Worm (Caenorhabditis elegans): Measurements from ENCODE around the gene clp-2.

The clp-2 gene

DNA sequence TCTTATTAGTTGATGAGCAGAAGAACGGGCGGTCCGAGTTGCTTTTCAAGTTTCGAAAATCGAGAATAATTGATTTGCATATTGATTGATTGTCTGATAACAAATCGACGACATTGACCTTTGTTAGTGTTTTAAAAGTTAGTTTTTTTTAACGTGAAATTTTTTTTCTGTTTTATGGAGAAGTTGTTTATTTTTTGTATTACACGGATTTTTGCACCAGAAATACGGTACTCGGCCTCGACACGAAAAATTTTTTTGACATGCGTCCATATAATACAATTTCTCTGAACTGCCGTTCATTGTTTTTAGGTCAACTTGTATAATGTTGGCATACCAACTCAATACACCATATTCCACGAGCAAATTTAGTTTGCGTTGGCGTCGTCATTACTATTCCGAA, 48.4 kb downstream of the clp-2 start, which contains the start of gene T23F11.2:
TSS of gene T23F11.2 (minus strand) at position 101 of the 400 bp plus-strand sequence.
- no peak for TF ChIP-seq F13H6.1 (tag; optimal IDR thresholded peaks at IDR 0.05)
- TF ChIP-seq mec-3 (tag; optimal IDR thresholded peaks at IDR 0.05; ENCODE audit: borderline replicate concordance), result no peak
- TF ChIP-seq K02D7.2 (tag; optimal IDR thresholded peaks at IDR 0.05), result no peak
- TF ChIP-seq ztf-16 (tag; optimal IDR thresholded peaks at IDR 0.05), result no peak
- no peak for TF ChIP-seq npax-4 (tag; optimal IDR thresholded peaks at IDR 0.05)
- TF ChIP-seq ttx-3 (tag; optimal IDR thresholded peaks at IDR 0.05), result no peak
- no peak for TF ChIP-seq ahr-1 (tag; optimal IDR thresholded peaks at IDR 0.05)
- TF ChIP-seq syd-9 (tag; optimal IDR thresholded peaks at IDR 0.05), result no peak
- no peak for TF ChIP-seq dmd-4 (tag; optimal IDR thresholded peaks at IDR 0.05; ENCODE audit: borderline replicate concordance)
- TF ChIP-seq eyg-1 (tag; optimal IDR thresholded peaks at IDR 0.05), result no peak
- no peak for TF ChIP-seq pag-3 (tag; optimal IDR thresholded peaks at IDR 0.05; ENCODE audit: borderline replicate concordance)
- no peak for TF ChIP-seq fkh-6 (tag; optimal IDR thresholded peaks at IDR 0.05)

DNA sequence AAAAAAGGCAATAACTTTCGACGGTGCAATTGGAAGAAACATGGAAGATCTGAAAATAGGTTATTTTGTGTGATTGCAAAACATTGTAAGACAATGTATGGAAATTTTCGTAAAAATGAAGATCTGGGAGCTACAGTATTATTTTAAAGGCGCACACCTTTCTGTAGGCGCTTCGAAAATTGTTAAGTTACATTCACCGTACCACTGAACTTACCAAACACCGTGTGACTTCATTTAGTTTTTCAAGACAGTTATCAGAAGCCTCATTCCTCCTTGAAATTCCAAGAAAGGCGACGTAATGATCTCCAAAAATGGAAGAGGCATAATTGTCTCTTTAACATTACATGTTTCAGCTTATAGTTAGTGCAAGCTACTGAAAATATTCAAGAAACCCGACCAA, 49.9 kb downstream of the clp-2 start:
- TF ChIP-seq ceh-19 (GFP tag; optimal IDR thresholded peaks at IDR 0.05) (no peak), odd-2 (tag; optimal IDR thresholded peaks at IDR 0.05) (no peak), ztf-16 (tag; optimal IDR thresholded peaks at IDR 0.05) (no peak), ceh-14 (tag; optimal IDR thresholded peaks at IDR 0.05) (no peak), che-1 (tag; optimal IDR thresholded peaks at IDR 0.05) (no peak), pha-4 (tag; optimal IDR thresholded peaks at IDR 0.05) (no peak), pros-1 (tag; optimal IDR thresholded peaks at IDR 0.05) (no peak), Y22D7AL.16 (tag; optimal IDR thresholded peaks at IDR 0.05) (no peak), K09A11.1 (tag; optimal IDR thresholded peaks at IDR 0.05; ENCODE audit: insufficient read depth) (no peak), ceh-45 (GFP tag; IDR thresholded peaks at IDR 0.05) (no peak), lim-6 (tag; optimal IDR thresholded peaks at IDR 0.05) (no peak), ets-4 (tag; optimal IDR thresholded peaks at IDR 0.05) (no peak), F13H6.1 (tag; optimal IDR thresholded peaks at IDR 0.05) (no peak)

DNA sequence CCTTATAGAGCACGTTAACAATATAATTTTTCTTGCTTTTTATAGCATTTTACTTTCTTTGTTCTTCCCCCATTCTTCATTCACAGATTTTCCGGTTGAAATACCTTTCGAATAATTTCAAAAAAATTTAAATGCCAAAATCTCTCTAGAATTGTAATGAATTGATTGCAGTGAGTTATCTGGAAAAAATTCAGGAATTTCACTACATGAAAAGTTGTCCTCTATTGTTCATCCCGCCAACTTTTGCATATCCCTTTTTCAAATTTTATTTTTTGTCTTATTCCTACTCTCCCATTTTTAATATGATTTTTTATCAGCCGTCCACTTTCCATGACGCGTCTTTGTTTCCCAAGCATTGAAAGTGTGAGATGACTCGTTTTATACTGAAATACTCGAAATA, 50.5 kb downstream of the clp-2 start:
- TF ChIP-seq Y22D7AL.16 (tag; optimal IDR thresholded peaks at IDR 0.05) (no peak), pha-4 (tag; optimal IDR thresholded peaks at IDR 0.05) (no peak), lin-11 (tag; optimal IDR thresholded peaks at IDR 0.05) (no peak), sox-2 (GFP tag; IDR thresholded peaks at IDR 0.05) (no peak), zip-5 (tag; optimal IDR thresholded peaks at IDR 0.05) (no peak), ceh-18 (tag; optimal IDR thresholded peaks at IDR 0.05) (no peak), ceh-30 (tag; optimal IDR thresholded peaks at IDR 0.05) (no peak), hlh-15 (tag; optimal IDR thresholded peaks at IDR 0.05) (no peak), hlh-30 (tag; optimal IDR thresholded peaks at IDR 0.05; ENCODE audit: insufficient read depth) (no peak), K02D7.2 (tag; optimal IDR thresholded peaks at IDR 0.05) (no peak), ceh-48 (tag; optimal IDR thresholded peaks at IDR 0.05) (no peak), ets-4 (tag; optimal IDR thresholded peaks at IDR 0.05) (no peak), mec-3 (tag; optimal IDR thresholded peaks at IDR 0.05; ENCODE audit: borderline replicate concordance) (no peak), unc-3 (GFP tag; conservative IDR thresholded peaks at IDR 0.05) (no peak), unc-3 (tag; optimal IDR thresholded peaks at IDR 0.05) (no peak), odd-2 (tag; optimal IDR thresholded peaks at IDR 0.05) (no peak), ceh-45 (GFP tag; IDR thresholded peaks at IDR 0.05) (no peak), nhr-11 (tag; optimal IDR thresholded peaks at IDR 0.05) (no peak), unc-86 (tag; optimal IDR thresholded peaks at IDR 0.05) (no peak), elt-2 (tag; optimal IDR thresholded peaks at IDR 0.05) (no peak)

Measured in whole organism, late embryonic.